Worm (Caenorhabditis elegans): ENCODE measurements around the gene odr-2.

odr-2 gene

ce11 chrV:7078765-7079164 lies 24.6 kb upstream of the odr-2 start:
- TF ChIP-seq lin-13 (GFP tag; optimal IDR thresholded peaks at IDR 0.05) (no peak), nhr-6 (tag; optimal IDR thresholded peaks at IDR 0.05) (no peak), ztf-11 (tag; optimal IDR thresholded peaks at IDR 0.05) (no peak), aly-2 (tag; optimal IDR thresholded peaks at IDR 0.05) (no peak), ama-1 (optimal IDR thresholded peaks at IDR 0.05) (no peak), nhr-237 (tag; optimal IDR thresholded peaks at IDR 0.05) (no peak), unc-62 (GFP tag; optimal IDR thresholded peaks at IDR 0.05) (no peak), mdl-1 (tag; optimal IDR thresholded peaks at IDR 0.05) (no peak), ztf-1 (GFP tag; conservative IDR thresholded peaks at IDR 0.05) (no peak), elt-1 (tag; optimal IDR thresholded peaks at IDR 0.05) (no peak), mbf-1 (tag; optimal IDR thresholded peaks at IDR 0.05) (no peak), blmp-1 (tag; optimal IDR thresholded peaks at IDR 0.05; ENCODE audit: insufficient read depth) (no peak), nhr-77 (tag; optimal IDR thresholded peaks at IDR 0.05) (no peak)

- TF ChIP-seq ztf-4 (tag; optimal IDR thresholded peaks at IDR 0.05) (no peak), nhr-77 (tag; optimal IDR thresholded peaks at IDR 0.05) (no peak), elt-1 (tag; optimal IDR thresholded peaks at IDR 0.05) (no peak), alr-1 (tag; optimal IDR thresholded peaks at IDR 0.05) (no peak)
These were observed 24.0 kb upstream of the odr-2 start for ce11 chrV:7079388-7079787.

ce11 chrV:7084612-7085139 lies 18.7 kb upstream of the odr-2 start, which contains the start of gene mys-1:
TSS of gene mys-1 (minus strand) at chrV:7084662.
- TF ChIP-seq F13H6.1 (tag; optimal IDR thresholded peaks at IDR 0.05) (peak; percentile 67), crh-2 (tag; optimal IDR thresholded peaks at IDR 0.05) (peak; percentile 0), lsy-2 (tag; optimal IDR thresholded peaks at IDR 0.05) (peak in 1 of 2 experiments; percentile 69), nhr-11 (tag; optimal IDR thresholded peaks at IDR 0.05) (no peak), unc-39 (tag; optimal IDR thresholded peaks at IDR 0.05) (no peak), fos-1 (tag; optimal IDR thresholded peaks at IDR 0.05) (peak; percentile 9), nhr-10 (tag; optimal IDR thresholded peaks at IDR 0.05) (no peak), sma-9 (GFP tag; optimal IDR thresholded peaks at IDR 0.05) (peak; percentile 80), sma-9 (tag; optimal IDR thresholded peaks at IDR 0.05) (no peak), gmeb-1 (tag; optimal IDR thresholded peaks at IDR 0.05) (peak; percentile 94), lin-13 (GFP tag; optimal IDR thresholded peaks at IDR 0.05) (no peak), sem-4 (tag; optimal IDR thresholded peaks at IDR 0.05) (peak; percentile 9), lin-11 (tag; optimal IDR thresholded peaks at IDR 0.05) (no peak), sma-3 (GFP tag; optimal IDR thresholded peaks at IDR 0.05) (peak; percentile 71), unc-55 (GFP tag; optimal IDR thresholded peaks at IDR 0.05) (peak; percentile 63)

- peak in 1 of 2 experiments; percentile 37 for TF ChIP-seq lsy-2 (tag; optimal IDR thresholded peaks at IDR 0.05)
- TF ChIP-seq elt-3 (tag; optimal IDR thresholded peaks at IDR 0.05) = no peak
- TF ChIP-seq sma-9 (GFP tag; optimal IDR thresholded peaks at IDR 0.05) = peak; percentile 48
- no peak for TF ChIP-seq sma-9 (tag; optimal IDR thresholded peaks at IDR 0.05)
- no peak for TF ChIP-seq ztf-1 (GFP tag; conservative IDR thresholded peaks at IDR 0.05)
- TF ChIP-seq ceh-82 (tag; optimal IDR thresholded peaks at IDR 0.05) = no peak
- no peak for TF ChIP-seq mdl-1 (tag; optimal IDR thresholded peaks at IDR 0.05)
- TF ChIP-seq sem-4 (tag; optimal IDR thresholded peaks at IDR 0.05) = no peak
- TF ChIP-seq blmp-1 (tag; optimal IDR thresholded peaks at IDR 0.05; ENCODE audit: insufficient read depth) = peak; percentile 46
- no peak for TF ChIP-seq elt-1 (tag; optimal IDR thresholded peaks at IDR 0.05)
- no peak for TF ChIP-seq lin-39 (tag; optimal IDR thresholded peaks at IDR 0.05)
These were observed 17.7 kb upstream of the odr-2 start, which contains the start of gene VC5.2 for ce11 chrV:7085518-7086104. TSS of gene VC5.2 (plus strand) at chrV:7085956.

- TF ChIP-seq ceh-16 (tag; optimal IDR thresholded peaks at IDR 0.05) (no peak), F13H6.1 (tag; optimal IDR thresholded peaks at IDR 0.05) (no peak), mbf-1 (tag; optimal IDR thresholded peaks at IDR 0.05) (no peak), unc-55 (GFP tag; optimal IDR thresholded peaks at IDR 0.05) (no peak), peb-1 (tag; optimal IDR thresholded peaks at IDR 0.05) (no peak), crh-2 (tag; optimal IDR thresholded peaks at IDR 0.05) (no peak), zag-1 (tag; optimal IDR thresholded peaks at IDR 0.05) (no peak), lsy-2 (tag; optimal IDR thresholded peaks at IDR 0.05) (no peak), mdl-1 (tag; optimal IDR thresholded peaks at IDR 0.05) (no peak), dmd-4 (tag; optimal IDR thresholded peaks at IDR 0.05) (no peak), blmp-1 (tag; optimal IDR thresholded peaks at IDR 0.05; ENCODE audit: insufficient read depth) (no peak), nhr-23 (tag; optimal IDR thresholded peaks at IDR 0.05) (no peak), ceh-82 (tag; optimal IDR thresholded peaks at IDR 0.05) (no peak), nhr-11 (tag; optimal IDR thresholded peaks at IDR 0.05) (no peak), ztf-4 (tag; optimal IDR thresholded peaks at IDR 0.05) (no peak), sem-4 (tag; optimal IDR thresholded peaks at IDR 0.05) (no peak), unc-62 (GFP tag; optimal IDR thresholded peaks at IDR 0.05) (no peak)
These were observed 16.0 kb upstream of the odr-2 start for ce11 chrV:7087340-7087739.

Data from whole organism, L2 larva.